Fruit fly (Drosophila melanogaster) whole organism, pupa: ENCODE data around the gene CG15625.

Source experiments
- CG10348 ChIP-seq: fragments of 200-800 bp; sonication (Bioruptor generic); IDR thresholded peaks from 2 replicates; pipeline ENCODE4 v1.3.6; 2022; ENCODE audit warnings: missing biosample characterization, missing genetic modification characterization
- CG14655 ChIP-seq: fragments of 200-800 bp; sonication (Bioruptor generic); optimal IDR thresholded peaks from 3 replicates; lab custom pipeline; 2017; ENCODE audit warnings: mild to moderate bottlenecking, missing biosample characterization, missing genetic modification reagents, missing genetic modification characterization
- CG15710 ChIP-seq: fragments of 200-800 bp; sonication (Bioruptor generic); optimal IDR thresholded peaks from 2 replicates; lab custom pipeline; 2018; ENCODE audit warnings: missing biosample characterization, mild to moderate bottlenecking, missing genetic modification characterization, moderate library complexity
- CG32121 ChIP-seq: fragments of 200-800 bp; sonication (Bioruptor generic); IDR thresholded peaks from 2 replicates; pipeline ENCODE4 v1.3.6; 2022; ENCODE audit warnings: missing biosample characterization, missing genetic modification characterization
- CG34367 ChIP-seq: fragments of 200-800 bp; sonication (Bioruptor generic); optimal IDR thresholded peaks from 2 replicates; lab custom pipeline; 2018; ENCODE audit warnings: missing biosample characterization, mild to moderate bottlenecking, missing genetic modification characterization
- CG4496 ChIP-seq: fragments of 200-800 bp; sonication (Bioruptor generic); IDR thresholded peaks from 3 replicates; pipeline ENCODE4 v1.3.6; 2022; ENCODE audit warnings: missing biosample characterization, missing genetic modification characterization
- CG8159 ChIP-seq: fragments of 200-800 bp; sonication (Bioruptor generic); optimal IDR thresholded peaks from 3 replicates; lab custom pipeline; 2018; ENCODE audit warnings: missing biosample characterization, mild to moderate bottlenecking, missing genetic modification characterization, moderate library complexity
- CG9948 ChIP-seq: fragments of 200-800 bp; sonication (Bioruptor generic); optimal IDR thresholded peaks from 2 replicates; lab custom pipeline; 2018; ENCODE audit warnings: missing biosample characterization, mild to moderate bottlenecking, missing genetic modification characterization, moderate library complexity
- EcR ChIP-seq: fragments of 200-800 bp; sonication (Bioruptor generic); optimal IDR thresholded peaks from 3 replicates; lab custom pipeline; 2019; ENCODE audit warnings: missing biosample characterization, missing genetic modification characterization, mild to moderate bottlenecking, moderate library complexity, missing genetic modification reagents
- Ets98B ChIP-seq: fragments of 200-800 bp; sonication (Bioruptor generic); IDR thresholded peaks from 2 replicates; pipeline ENCODE4 v1.3.6; 2022; ENCODE audit warnings: missing biosample characterization, missing genetic modification characterization
- Pif1A ChIP-seq: fragments of 200-800 bp; sonication (Bioruptor generic); optimal IDR thresholded peaks from 3 replicates; lab custom pipeline; 2016; ENCODE audit warnings: missing biosample characterization, missing genetic modification characterization
- Pif1B ChIP-seq: fragments of 200-800 bp; sonication (Bioruptor generic); optimal IDR thresholded peaks from 3 replicates; lab custom pipeline; 2016; ENCODE audit warnings: missing biosample characterization, missing genetic modification characterization
- rn ChIP-seq: fragments of 200-800 bp; sonication (Bioruptor generic); IDR thresholded peaks from 2 replicates; pipeline ENCODE4 v1.3.6; 2022; ENCODE audit warnings: missing biosample characterization, missing genetic modification characterization

- TF ChIP-seq CG15710 (tag; lab: Kevin White, UChicago), result no peak
- TF ChIP-seq Pif1A (GFP tag; lab: Kevin White, UChicago), result no peak
- no peak for TF ChIP-seq CG9948 (tag; lab: Kevin White, UChicago)
- TF ChIP-seq Pif1B (GFP tag; lab: Kevin White, UChicago), result no peak
- no peak for TF ChIP-seq CG10348 (GFP tag; lab: Robert Waterston, UW)
- TF ChIP-seq rn (GFP tag; lab: Robert Waterston, UW), result no peak
- TF ChIP-seq Ets98B (GFP tag; lab: Robert Waterston, UW), result 0 out of 2 replicates have a peak, but pooled peaks have one; percentile 13
- no peak for TF ChIP-seq CG14655
- no peak for TF ChIP-seq CG4496 (GFP tag; lab: Robert Waterston, UW)
- peak; percentile 14 for TF ChIP-seq EcR (GFP tag; lab: Kevin White, UChicago)
- TF ChIP-seq CG34367 (tag; lab: Kevin White, UChicago), result no peak
- no peak for TF ChIP-seq CG32121 (GFP tag; lab: Robert Waterston, UW)
- TF ChIP-seq CG8159 (tag; lab: Kevin White, UChicago), result no peak
Measured at dm6 chr2L:4896484-4897205, 6.8 kb downstream of the CG15625 start.
